Worm (Caenorhabditis elegans) whole organism, early embryonic: ENCODE data around the gene tbc-7.

ENCODE experiments used
- F13C5.2 ChIP-seq: sonication (generic microtip); optimal IDR thresholded peaks from 2 replicates; lab custom pipeline; 2017; ENCODE audit warnings: mild to moderate bottlenecking, missing genetic modification characterization, inconsistent platforms, missing compliant biosample characterization
- aly-1 ChIP-seq: sonication (generic microtip); optimal IDR thresholded peaks from 2 replicates; lab custom pipeline; 2016; ENCODE audit warnings: missing genetic modification characterization, missing compliant biosample characterization
- ama-1 ChIP-seq: fragments of 150-350 bp; optimal IDR thresholded peaks from 2 replicates; lab custom pipeline; 2014
- ceh-13 ChIP-seq: fragments of 200-800 bp; sonication (Bioruptor generic); optimal IDR thresholded peaks from 2 replicates; lab custom pipeline; 2018; ENCODE audit warnings: mild to moderate bottlenecking, missing genetic modification characterization, missing compliant biosample characterization
- ceh-36 ChIP-seq: sonication (generic microtip); optimal IDR thresholded peaks from 2 replicates; lab custom pipeline; 2016; ENCODE audit warnings: missing genetic modification characterization, inconsistent platforms, missing compliant biosample characterization
- ets-7 ChIP-seq: sonication (generic microtip); optimal IDR thresholded peaks from 2 replicates; lab custom pipeline; 2016; ENCODE audit warnings: missing genotype, missing genetic modification characterization, missing compliant biosample characterization
- flt-1 ChIP-seq: fragments of 200-800 bp; sonication (Bioruptor generic); IDR thresholded peaks from 2 replicates; pipeline ENCODE4 v1.3.6; 2022; ENCODE audit warnings: missing genetic modification characterization, missing compliant biosample characterization
- hmg-4 ChIP-seq: fragments of 200-800 bp; sonication (Bioruptor generic); optimal IDR thresholded peaks from 2 replicates; lab custom pipeline; 2018; ENCODE audit warnings: mild to moderate bottlenecking, missing genetic modification characterization, missing compliant biosample characterization
- hnd-1 ChIP-seq: sonication (generic microtip); optimal IDR thresholded peaks from 2 replicates; lab custom pipeline; 2016; ENCODE audit warnings: missing genetic modification characterization, missing compliant biosample characterization
- pes-1 ChIP-seq: fragments of 200-800 bp; sonication (Bioruptor generic); IDR thresholded peaks from 2 replicates; pipeline ENCODE4 v1.3.6; 2022; ENCODE audit warnings: missing genetic modification reagents, missing genetic modification characterization, missing compliant biosample characterization
- scrt-1 ChIP-seq: fragments of 200-800 bp; sonication (Bioruptor generic); IDR thresholded peaks from 2 replicates; pipeline ENCODE4 v1.3.6; 2022; ENCODE audit warnings: missing genetic modification characterization, missing compliant biosample characterization
- tbx-11 ChIP-seq: fragments of 200-800 bp; sonication (Bioruptor generic); IDR thresholded peaks from 2 replicates; pipeline ENCODE4 v1.3.6; 2022; ENCODE audit warnings: missing genetic modification characterization, missing compliant biosample characterization
- tbx-37 ChIP-seq: fragments of 200-800 bp; sonication (Bioruptor generic); conservative IDR thresholded peaks from 2 replicates; pipeline ENCODE4 v1.3.6; 2022; ENCODE audit warnings: missing genetic modification reagents, missing genetic modification characterization, missing compliant biosample characterization
- tra-4 ChIP-seq: sonication (generic microtip); optimal IDR thresholded peaks from 2 replicates; lab custom pipeline; 2017; ENCODE audit warnings: missing genetic modification characterization, missing compliant biosample characterization

DNA sequence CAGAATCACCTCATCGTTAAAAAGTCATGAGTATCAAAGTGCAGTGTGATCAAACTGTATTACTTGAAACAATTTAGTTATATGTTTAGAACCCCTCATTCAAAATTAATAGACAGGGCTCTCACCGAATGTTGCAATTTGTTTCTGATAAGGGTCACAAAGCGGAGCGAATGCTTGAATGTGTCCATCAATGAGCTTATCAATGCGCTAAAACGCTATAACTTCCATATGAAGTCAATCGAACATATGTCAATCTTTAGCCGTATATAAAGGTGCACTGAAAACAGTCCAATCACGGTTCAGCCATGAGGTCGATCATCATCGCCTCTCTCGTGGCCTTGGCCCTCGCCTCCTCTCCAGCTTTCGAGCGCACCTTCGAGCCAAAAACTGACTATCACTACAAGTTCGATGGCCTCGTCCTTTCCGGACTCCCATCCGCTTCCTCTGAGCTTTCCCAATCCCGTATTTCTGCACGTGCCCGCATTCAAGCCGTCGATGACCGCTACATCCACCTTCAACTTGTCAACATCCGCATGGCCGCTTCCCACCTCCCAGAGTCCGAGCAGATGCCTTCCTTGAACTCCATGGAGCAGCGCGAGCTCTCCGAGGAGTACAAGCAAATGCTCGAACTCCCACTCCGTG, 33.2 kb upstream of the tbc-7 start, which contains the start of gene vit-2:
- TF ChIP-seq ets-7 (no peak), ama-1 (lab: Kevin White, UChicago) (no peak), tbx-37 (GFP tag; lab: Robert Waterston, UW) (no peak), F13C5.2 (tag; lab: Kevin White, UChicago) (no peak), hnd-1 (no peak), flt-1 (no peak), ceh-13 (no peak), pes-1 (GFP tag; lab: Robert Waterston, UW) (no peak), hmg-4 (GFP tag; lab: Kevin White, UChicago) (no peak), ceh-36 (tag; lab: Kevin White, UChicago) (no peak), tra-4 (no peak), aly-1 (tag; lab: Kevin White, UChicago) (no peak), scrt-1 (GFP tag; lab: Robert Waterston, UW) (no peak), tbx-11 (GFP tag; lab: Robert Waterston, UW) (no peak)
